Worm (Caenorhabditis elegans): Measurements from ENCODE around the gene B0416.3.

B0416.3 gene

DNA sequence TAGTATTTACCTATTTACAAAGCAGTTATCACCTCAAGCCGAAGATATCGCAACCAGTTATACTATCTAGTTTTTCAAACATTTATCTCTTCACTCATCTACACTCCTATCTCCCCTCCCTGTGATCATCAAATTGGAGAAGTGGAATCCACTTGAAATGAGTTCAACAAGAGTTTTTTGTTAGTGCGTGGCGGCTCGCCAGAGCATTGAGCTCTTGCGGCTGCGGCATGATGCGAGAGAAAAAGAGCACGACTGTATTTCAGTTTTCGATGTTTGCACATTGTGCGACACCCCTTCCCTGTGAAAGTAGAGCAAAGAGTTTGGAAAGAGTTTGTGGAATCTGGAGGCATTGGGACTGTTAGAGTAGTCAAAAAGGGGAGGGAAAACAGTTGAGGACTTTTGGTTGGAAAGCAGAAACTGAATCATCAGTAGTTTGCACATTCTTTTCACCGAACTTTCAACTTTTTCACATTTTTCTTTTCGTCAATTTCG is 39.3 kb downstream of the B0416.3 start, which contains the start of gene T20B5.2 (continued):
- TF ChIP-seq nhr-71 (tag; optimal IDR thresholded peaks at IDR 0.05) = no peak
- no peak for TF ChIP-seq nhr-85 (tag)
- TF ChIP-seq C16A3.4 (tag; optimal IDR thresholded peaks at IDR 0.05) = no peak
- peak; percentile 36 for TF ChIP-seq lin-14 (GFP tag; optimal IDR thresholded peaks at IDR 0.05)
- TF ChIP-seq nhr-12 (tag; optimal IDR thresholded peaks at IDR 0.05) = no peak
- no peak for TF ChIP-seq grh-1 (GFP tag; IDR thresholded peaks at IDR 0.05)
- peak; percentile 26 for TF ChIP-seq sup-37 (GFP tag; optimal IDR thresholded peaks at IDR 0.05)
- TF ChIP-seq nhr-47 (tag; optimal IDR thresholded peaks at IDR 0.05) = no peak
- no peak for TF ChIP-seq mdl-1 (tag; optimal IDR thresholded peaks at IDR 0.05)
- TF ChIP-seq lsy-2 (tag; optimal IDR thresholded peaks at IDR 0.05) = no peak

DNA sequence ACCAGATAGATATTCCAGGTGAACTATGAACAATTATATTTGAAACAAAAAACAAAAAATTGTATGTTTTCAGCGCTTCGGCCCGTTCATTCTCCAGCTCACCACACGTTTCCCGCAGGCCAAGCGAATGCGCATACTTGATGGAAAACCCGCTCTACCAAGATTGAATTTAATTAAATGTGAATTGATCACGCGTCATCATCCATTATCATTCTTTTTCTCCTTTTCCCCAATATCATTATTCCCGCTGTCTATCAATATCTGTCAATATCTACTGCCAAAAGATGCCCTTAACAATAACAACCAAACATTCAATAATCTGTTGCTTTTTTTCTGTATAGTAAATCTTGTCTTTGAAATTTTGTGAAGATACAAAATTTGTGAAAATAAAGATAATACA is 44.8 kb downstream of the B0416.3 start:
- TF ChIP-seq sup-37 (GFP tag; optimal IDR thresholded peaks at IDR 0.05) = no peak
- TF ChIP-seq unc-30 (tag; optimal IDR thresholded peaks at IDR 0.05) = no peak
- no peak for TF ChIP-seq dpl-1 (GFP tag; optimal IDR thresholded peaks at IDR 0.05)
- no peak for TF ChIP-seq pax-3 (tag; optimal IDR thresholded peaks at IDR 0.05)
- no peak for TF ChIP-seq ztf-11 (tag; optimal IDR thresholded peaks at IDR 0.05)
- no peak for TF ChIP-seq grh-1 (GFP tag; IDR thresholded peaks at IDR 0.05)
- peak in 1 of 6 experiments; percentile 24 for TF ChIP-seq elt-3 (tag; optimal IDR thresholded peaks at IDR 0.05)
- no peak for TF ChIP-seq hlh-17 (GFP tag; optimal IDR thresholded peaks at IDR 0.05; ENCODE audit: borderline replicate concordance)
- no peak for TF ChIP-seq C34B4.2 (tag; optimal IDR thresholded peaks at IDR 0.05)
- no peak for TF ChIP-seq zag-1 (tag; optimal IDR thresholded peaks at IDR 0.05)
- no peak for TF ChIP-seq pqm-1 (tag; optimal IDR thresholded peaks at IDR 0.05)
- peak; percentile 51 for TF ChIP-seq nhr-85 (tag)
- TF ChIP-seq snu-23 (GFP tag; optimal IDR thresholded peaks at IDR 0.05) = no peak
- TF ChIP-seq mdl-1 (tag; optimal IDR thresholded peaks at IDR 0.05) = no peak
- TF ChIP-seq blmp-1 (tag; optimal IDR thresholded peaks at IDR 0.05) = peak; percentile 20
- TF ChIP-seq nhr-77 (tag; optimal IDR thresholded peaks at IDR 0.05) = no peak
- TF ChIP-seq lin-35 (GFP tag; optimal IDR thresholded peaks at IDR 0.05) = no peak

ce11 chrX:9337832-9338231 is 46.4 kb downstream of the B0416.3 start:
- TF ChIP-seq grh-1 (GFP tag; IDR thresholded peaks at IDR 0.05) (no peak), nhr-28 (tag; optimal IDR thresholded peaks at IDR 0.05) (no peak), hlh-4 (tag; optimal IDR thresholded peaks at IDR 0.05) (no peak), Y116A8C.19 (tag; optimal IDR thresholded peaks at IDR 0.05; ENCODE audit: borderline replicate concordance) (no peak), C34B4.2 (tag; optimal IDR thresholded peaks at IDR 0.05) (no peak), nhr-85 (tag) (peak; percentile 79), sptf-1 (tag; optimal IDR thresholded peaks at IDR 0.05) (no peak), ces-1 (GFP tag; optimal IDR thresholded peaks at IDR 0.05) (no peak), ama-1 (optimal IDR thresholded peaks at IDR 0.05) (no peak), unc-86 (tag; optimal IDR thresholded peaks at IDR 0.05) (peak; percentile 65), nhr-90 (tag; optimal IDR thresholded peaks at IDR 0.05; ENCODE audit: poor library complexity) (peak; percentile 4), mef-2 (tag; optimal IDR thresholded peaks at IDR 0.05) (no peak), fkh-4 (tag; optimal IDR thresholded peaks at IDR 0.05; ENCODE audit: borderline replicate concordance) (no peak), nhr-12 (tag; optimal IDR thresholded peaks at IDR 0.05) (no peak), lir-3 (tag; optimal IDR thresholded peaks at IDR 0.05; ENCODE audit: poor library complexity) (no peak), ztf-11 (tag; optimal IDR thresholded peaks at IDR 0.05) (no peak), pag-3 (tag; optimal IDR thresholded peaks at IDR 0.05; ENCODE audit: borderline replicate concordance, insufficient read depth) (no peak), efl-1 (optimal IDR thresholded peaks at IDR 0.05) (peak; percentile 35 to 56), efl-1 (GFP tag; optimal IDR thresholded peaks at IDR 0.05 in 1 of 2) (peak; percentile 32 to 61), nhr-237 (tag; optimal IDR thresholded peaks at IDR 0.05) (no peak), nhr-19 (GFP tag; conservative IDR thresholded peaks at IDR 0.05) (peak; percentile 47; the same call in 1 of the 2 replicates), irx-1 (tag; optimal IDR thresholded peaks at IDR 0.05) (peak; percentile 22), nhr-47 (tag; optimal IDR thresholded peaks at IDR 0.05) (peak; percentile 69), elt-3 (tag; optimal IDR thresholded peaks at IDR 0.05) (peak in 1 of 6 experiments; percentile 19), hlh-17 (GFP tag; optimal IDR thresholded peaks at IDR 0.05; ENCODE audit: borderline replicate concordance) (no peak), alr-1 (tag; optimal IDR thresholded peaks at IDR 0.05; ENCODE audit: borderline replicate concordance) (no peak), unc-30 (tag; optimal IDR thresholded peaks at IDR 0.05) (no peak), nhr-11 (tag; optimal IDR thresholded peaks at IDR 0.05) (no peak), mab-9 (GFP tag; IDR thresholded peaks at IDR 0.05) (peak; percentile 56), lin-35 (GFP tag; optimal IDR thresholded peaks at IDR 0.05) (peak; percentile 43 to 48), ceh-82 (tag; optimal IDR thresholded peaks at IDR 0.05) (peak; percentile 31 to 91 (median 48)), nhr-84 (tag; optimal IDR thresholded peaks at IDR 0.05) (no peak), unc-98 (GFP tag; IDR thresholded peaks at IDR 0.05) (no peak), hpl-2 (GFP tag; optimal IDR thresholded peaks at IDR 0.05) (no peak)

Data from whole organism, L1 larva.